Worm (Caenorhabditis elegans): ENCODE results near the gene C38C3.6.

The C38C3.6 gene

DNA sequence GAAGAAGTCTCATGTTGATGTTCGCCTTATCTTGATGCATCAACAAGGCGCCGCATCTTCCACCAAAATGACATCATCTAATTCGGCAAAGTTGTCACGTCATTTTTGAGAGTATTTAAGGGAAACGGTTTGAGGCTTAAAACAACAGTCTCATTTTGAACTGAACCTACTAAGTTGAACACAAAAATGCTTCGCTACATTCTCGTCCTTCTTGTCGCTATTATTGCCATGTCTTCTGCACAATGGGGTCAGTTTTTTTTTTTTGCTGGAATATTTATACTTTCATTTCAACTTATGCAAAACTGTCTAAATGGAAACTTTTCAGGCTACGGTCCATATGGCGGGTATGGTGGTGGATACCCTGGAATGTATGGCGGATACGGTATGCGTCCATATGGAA is 44.3 kb downstream of the C38C3.6 start, which contains the start of gene cnc-4:
cnc-4 (plus strand) TSS at position 117 of the 400 bp plus-strand sequence.
- TF ChIP-seq ama-1 (optimal IDR thresholded peaks at IDR 0.05) (no peak), elt-2 (tag; optimal IDR thresholded peaks at IDR 0.05) (no peak), nhr-232 (tag; optimal IDR thresholded peaks at IDR 0.05) (no peak), npax-4 (tag; optimal IDR thresholded peaks at IDR 0.05) (no peak), tbx-2 (tag; optimal IDR thresholded peaks at IDR 0.05) (no peak), ets-4 (tag; optimal IDR thresholded peaks at IDR 0.05) (no peak), ref-2 (tag; optimal IDR thresholded peaks at IDR 0.05) (no peak), zip-5 (tag; optimal IDR thresholded peaks at IDR 0.05) (no peak), tbx-7 (tag; optimal IDR thresholded peaks at IDR 0.05) (no peak), madf-2 (tag; optimal IDR thresholded peaks at IDR 0.05) (no peak), ceh-24 (tag; optimal IDR thresholded peaks at IDR 0.05) (no peak)

DNA sequence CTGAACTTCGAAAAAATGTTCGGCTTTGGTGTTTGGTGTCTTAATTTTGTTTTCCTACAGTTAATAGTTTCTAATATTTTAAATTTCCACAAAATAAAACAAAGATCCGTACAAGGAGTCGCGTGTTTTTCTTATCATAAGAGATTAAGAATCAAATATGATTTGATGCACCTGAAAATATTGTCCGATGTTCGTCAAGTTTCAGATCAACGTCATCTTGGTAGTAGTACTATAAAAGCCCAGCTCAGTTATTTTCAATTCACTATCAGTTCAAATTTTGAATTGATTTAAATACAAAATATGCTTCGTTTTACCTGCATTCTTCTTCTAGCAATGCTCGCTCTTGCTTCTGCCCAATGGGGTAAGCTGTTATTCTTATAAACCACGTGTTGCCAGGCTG is 46.3 kb downstream of the C38C3.6 start, which contains the start of gene cnc-5:
cnc-5 (plus strand) TSS at position 301 of the 400 bp plus-strand sequence.
- TF ChIP-seq dve-1 (tag; optimal IDR thresholded peaks at IDR 0.05) (no peak), lim-6 (tag; optimal IDR thresholded peaks at IDR 0.05) (no peak)

DNA sequence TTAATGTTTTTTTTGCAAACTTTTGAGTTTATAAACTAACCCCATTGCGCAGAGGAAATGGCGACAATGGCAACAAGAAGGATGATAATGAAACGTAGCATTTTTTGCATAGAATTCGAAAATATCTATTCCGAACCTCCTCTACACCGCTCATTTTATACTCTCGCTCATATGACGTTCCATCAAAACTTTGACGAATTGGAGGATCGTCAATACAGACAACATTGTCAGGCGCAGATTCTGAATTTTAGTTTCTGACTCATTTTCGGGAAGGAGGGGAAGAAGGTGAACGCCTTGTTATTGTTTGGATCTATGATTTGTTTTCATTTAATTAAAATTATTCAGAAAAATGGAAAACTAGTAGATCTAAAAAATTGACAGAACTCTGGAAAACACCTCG is 47.2 kb downstream of the C38C3.6 start, which contains the start of gene cnc-1:
cnc-1 (minus strand) TSS at position 101 of the 400 bp plus-strand sequence.
- TF ChIP-seq syd-9 (tag; optimal IDR thresholded peaks at IDR 0.05): no peak
- no peak for TF ChIP-seq sox-4 (tag; optimal IDR thresholded peaks at IDR 0.05)
- TF ChIP-seq hlh-6 (tag; optimal IDR thresholded peaks at IDR 0.05): no peak
- TF ChIP-seq C08G9.2 (tag; optimal IDR thresholded peaks at IDR 0.05): no peak
- TF ChIP-seq elt-2 (tag; optimal IDR thresholded peaks at IDR 0.05): no peak
- TF ChIP-seq eyg-1 (tag; optimal IDR thresholded peaks at IDR 0.05): no peak
- TF ChIP-seq hlh-30 (tag; optimal IDR thresholded peaks at IDR 0.05; ENCODE audit: insufficient read depth): no peak
- TF ChIP-seq tbx-7 (tag; optimal IDR thresholded peaks at IDR 0.05): no peak
- TF ChIP-seq ets-4 (tag; optimal IDR thresholded peaks at IDR 0.05): no peak
- no peak for TF ChIP-seq ceh-18 (tag; optimal IDR thresholded peaks at IDR 0.05)
- no peak for TF ChIP-seq C38D4.7 (GFP tag; optimal IDR thresholded peaks at IDR 0.05)
- TF ChIP-seq ceh-30 (tag; optimal IDR thresholded peaks at IDR 0.05): no peak
- TF ChIP-seq ttx-3 (tag; optimal IDR thresholded peaks at IDR 0.05): no peak

DNA sequence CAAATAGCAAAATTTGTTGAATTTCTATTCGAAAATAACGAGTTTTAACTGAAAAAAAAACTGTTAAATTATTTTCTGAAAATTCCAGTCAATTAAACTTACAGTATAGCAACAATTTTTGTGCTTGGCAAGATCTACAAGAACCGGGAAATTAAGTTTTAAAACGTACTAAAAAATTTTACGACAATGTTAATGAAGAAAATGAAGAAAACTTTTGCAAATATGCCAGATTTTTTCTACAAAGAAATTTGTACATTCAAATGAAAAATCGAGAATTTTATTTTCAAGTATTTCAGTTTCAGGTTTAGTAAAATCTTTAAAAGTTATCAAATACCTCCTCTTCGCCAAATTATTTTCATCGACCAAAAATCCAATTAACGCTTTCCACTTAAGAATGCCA is 49.4 kb downstream of the C38C3.6 start, which contains the start of gene cnc-11:
cnc-11 (plus strand) TSS at position 301 of the 400 bp plus-strand sequence.
- TF ChIP-seq madf-2 (tag; optimal IDR thresholded peaks at IDR 0.05) (no peak), gmeb-2 (tag; optimal IDR thresholded peaks at IDR 0.05) (no peak), ceh-48 (tag; optimal IDR thresholded peaks at IDR 0.05) (no peak), ahr-1 (tag; optimal IDR thresholded peaks at IDR 0.05) (no peak), K02D7.2 (tag; optimal IDR thresholded peaks at IDR 0.05) (no peak), nhr-232 (tag; optimal IDR thresholded peaks at IDR 0.05) (no peak), unc-42 (tag; optimal IDR thresholded peaks at IDR 0.05) (no peak), ref-2 (tag; optimal IDR thresholded peaks at IDR 0.05) (no peak), che-1 (tag; optimal IDR thresholded peaks at IDR 0.05) (no peak), syd-9 (tag; optimal IDR thresholded peaks at IDR 0.05) (no peak), pqm-1 (tag; optimal IDR thresholded peaks at IDR 0.05) (no peak), nhr-11 (tag; optimal IDR thresholded peaks at IDR 0.05) (no peak), tbx-2 (tag; optimal IDR thresholded peaks at IDR 0.05) (no peak), ceh-2 (tag; optimal IDR thresholded peaks at IDR 0.05) (no peak), nfya-1 (tag; optimal IDR thresholded peaks at IDR 0.05) (no peak), ceh-6 (GFP tag; optimal IDR thresholded peaks at IDR 0.05) (no peak), fkh-6 (tag; optimal IDR thresholded peaks at IDR 0.05) (no peak), sox-2 (GFP tag; IDR thresholded peaks at IDR 0.05) (no peak), T23F11.4 (GFP tag; optimal IDR thresholded peaks at IDR 0.05) (no peak), ceh-45 (GFP tag; IDR thresholded peaks at IDR 0.05) (no peak)
